Fruit fly (Drosophila melanogaster): ENCODE measurements around the gene Ddx56.

Gene Ddx56

dm6 chrX:21367363-21368072 is 20.2 kb downstream of the Ddx56 start (continued):
- peak; percentile 97 for TF ChIP-seq CG34422 (GFP tag; IDR thresholded peaks at IDR 0.05)
- peak; percentile 92 for TF ChIP-seq CG2889 (GFP tag; IDR thresholded peaks at IDR 0.05)
- TF ChIP-seq lab (GFP tag; optimal IDR thresholded peaks at IDR 0.05), result peak; percentile 99
- TF ChIP-seq gce (GFP tag; IDR thresholded peaks at IDR 0.05), result peak; percentile 89; the same call in 2 of the 3 replicates
- TF ChIP-seq CG15479 (GFP tag; optimal IDR thresholded peaks at IDR 0.05), result peak; percentile 27
- peak; percentile 86 for TF ChIP-seq Deaf1 (tag; optimal IDR thresholded peaks at IDR 0.05)
- TF ChIP-seq tgo (GFP tag; IDR thresholded peaks at IDR 0.05), result peak; percentile 97
- peak; percentile 64 for TF ChIP-seq luna (GFP tag; optimal IDR thresholded peaks at IDR 0.05)
- TF ChIP-seq CG12071 (GFP tag; optimal IDR thresholded peaks at IDR 0.05), result peak; percentile 96
- TF ChIP-seq hbn (GFP tag; IDR thresholded peaks at IDR 0.05; ENCODE audit: partially characterized antibody), result no peak
- TF ChIP-seq pb (GFP tag; optimal IDR thresholded peaks at IDR 0.05), result peak; percentile 95
- peak; percentile 92 for TF ChIP-seq CG10267 (tag; optimal IDR thresholded peaks at IDR 0.05)
- TF ChIP-seq kni (GFP tag; optimal IDR thresholded peaks at IDR 0.05), result peak; percentile 96
- peak; percentile 97 for TF ChIP-seq Atf6 (GFP tag; IDR thresholded peaks at IDR 0.05)
- TF ChIP-seq CG30431 (GFP tag; optimal IDR thresholded peaks at IDR 0.05), result peak; percentile 95
- TF ChIP-seq Usf (GFP tag; optimal IDR thresholded peaks at IDR 0.05), result peak; percentile 87
- TF ChIP-seq CG11247 (GFP tag; IDR thresholded peaks at IDR 0.05), result peak; percentile 94
- peak; percentile 90 for TF ChIP-seq zen (tag; optimal IDR thresholded peaks at IDR 0.05)
- TF ChIP-seq CG30403 (GFP tag; optimal IDR thresholded peaks at IDR 0.05), result peak; percentile 98
- peak; percentile 72 for TF ChIP-seq pfk (GFP tag; optimal IDR thresholded peaks at IDR 0.05)
- peak; percentile 85 for TF ChIP-seq CG2116 (GFP tag; optimal IDR thresholded peaks at IDR 0.05)
- TF ChIP-seq fd64A (GFP tag; optimal IDR thresholded peaks at IDR 0.05), result peak; percentile 96
- peak; percentile 94 for TF ChIP-seq slp2 (GFP tag; optimal IDR thresholded peaks at IDR 0.05)
- peak; percentile 77 for TF ChIP-seq TFAM (GFP tag; optimal IDR thresholded peaks at IDR 0.05)
- TF ChIP-seq CG6689 (GFP tag; IDR thresholded peaks at IDR 0.05), result peak; percentile 97
- TF ChIP-seq ash1 (GFP tag; optimal IDR thresholded peaks at IDR 0.05), result peak; percentile 49
- peak; percentile 97 for TF ChIP-seq Camta (GFP tag; optimal IDR thresholded peaks at IDR 0.05)
- TF ChIP-seq CG6791 (GFP tag; IDR thresholded peaks at IDR 0.05; ENCODE audit: partially characterized antibody), result no peak
- peak; percentile 98 for TF ChIP-seq CG6813 (GFP tag; optimal IDR thresholded peaks at IDR 0.05)
- peak; percentile 98 for TF ChIP-seq unpg (GFP tag; optimal IDR thresholded peaks at IDR 0.05)
- TF ChIP-seq Sox102F (GFP tag; optimal IDR thresholded peaks at IDR 0.05), result peak; percentile 98
- peak; percentile 96 for TF ChIP-seq CG11456 (GFP tag; IDR thresholded peaks at IDR 0.05)
- TF ChIP-seq Fer3 (tag; optimal IDR thresholded peaks at IDR 0.05), result peak; percentile 98
- peak; percentile 72 for TF ChIP-seq Neu2 (GFP tag; optimal IDR thresholded peaks at IDR 0.05; ENCODE audit: borderline replicate concordance)
- peak; percentile 93 for TF ChIP-seq emc (GFP tag; optimal IDR thresholded peaks at IDR 0.05)
- TF ChIP-seq lola (GFP tag; optimal IDR thresholded peaks at IDR 0.05), result peak in 1 of 3 experiments; percentile 95
- TF ChIP-seq CG7963 (GFP tag; IDR thresholded peaks at IDR 0.05; ENCODE audit: partially characterized antibody), result 0 out of 3 replicates have a peak, but pooled peaks have one; percentile 30
- TF ChIP-seq ssp (GFP tag; IDR thresholded peaks at IDR 0.05), result peak; percentile 90
- 0 out of 3 replicates have a peak, but pooled peaks have one; percentile 59 for TF ChIP-seq hb (GFP tag; IDR thresholded peaks at IDR 0.05; ENCODE audit: partially characterized antibody)
- TF ChIP-seq Bgb (GFP tag; IDR thresholded peaks at IDR 0.05; ENCODE audit: partially characterized antibody), result no peak
- peak; percentile 95 for TF ChIP-seq CG1647 (GFP tag; optimal IDR thresholded peaks at IDR 0.05)
- TF ChIP-seq chn (GFP tag; optimal IDR thresholded peaks at IDR 0.05), result peak; percentile 96
- peak; percentile 89 for TF ChIP-seq NC2α (GFP tag; optimal IDR thresholded peaks at IDR 0.05)
- peak; percentile 98 for TF ChIP-seq Abd-B (GFP tag; optimal IDR thresholded peaks at IDR 0.05)
- TF ChIP-seq grau (tag; optimal IDR thresholded peaks at IDR 0.05), result peak; percentile 98
- no peak for TF ChIP-seq Scr (GFP tag; IDR thresholded peaks at IDR 0.05; ENCODE audit: partially characterized antibody)
- TF ChIP-seq CG17912 (GFP tag; optimal IDR thresholded peaks at IDR 0.05), result peak; percentile 94
- peak; percentile 98 for TF ChIP-seq CG12391 (tag; optimal IDR thresholded peaks at IDR 0.05)
